Fruit fly (Drosophila melanogaster) whole organism, embryonic: ENCODE data around the gene CG6195.

ENCODE experiments used
- Antp ChIP-seq: fragments of 200-800 bp; sonication (Bioruptor generic); optimal IDR thresholded peaks from 3 replicates; lab custom pipeline; 2016; ENCODE audit warnings: missing biosample characterization, missing genetic modification characterization
- CG10321 ChIP-seq: fragments of 200-800 bp; sonication (Bioruptor generic); IDR thresholded peaks from 2 replicates; pipeline ENCODE4 v1.3.6; 2022; ENCODE audit warnings: missing biosample characterization, missing genetic modification characterization
- CG10543 ChIP-seq: fragments of 200-800 bp; sonication (Bioruptor generic); optimal IDR thresholded peaks from 3 replicates; lab custom pipeline; 2017; ENCODE audit warnings: missing biosample characterization, mild to moderate bottlenecking, missing genetic modification characterization, moderate library complexity
- CG12769 ChIP-seq: fragments of 200-800 bp; sonication (Bioruptor generic); optimal IDR thresholded peaks from 2 replicates; lab custom pipeline; 2019; ENCODE audit warnings: missing biosample characterization, mild to moderate bottlenecking, missing genetic modification characterization, moderate library complexity
- CG13287 ChIP-seq: fragments of 200-800 bp; sonication (Bioruptor generic); IDR thresholded peaks from 2 replicates; pipeline ENCODE4 v1.3.6; 2022; ENCODE audit warnings: missing biosample characterization, missing genetic modification characterization; ENCODE audit not compliant: partially characterized antibody
- CG17328 ChIP-seq: fragments of 200-800 bp; sonication (Bioruptor generic); IDR thresholded peaks from 2 replicates; pipeline ENCODE4 v1.3.6; 2022; ENCODE audit warnings: missing biosample characterization, missing genetic modification characterization
- CG1832 ChIP-seq: fragments of 200-800 bp; sonication (Bioruptor generic); optimal IDR thresholded peaks from 2 replicates; lab custom pipeline; 2017; ENCODE audit warnings: missing biosample characterization, mild to moderate bottlenecking, missing genetic modification characterization, inconsistent platforms
- CG2678 ChIP-seq: fragments of 200-800 bp; sonication (Bioruptor generic); optimal IDR thresholded peaks from 3 replicates; lab custom pipeline; 2019; ENCODE audit warnings: missing biosample characterization, mild to moderate bottlenecking, missing genetic modification characterization, moderate library complexity
- CG32532 ChIP-seq: fragments of 200-800 bp; sonication (Bioruptor generic); IDR thresholded peaks from 2 replicates; pipeline ENCODE4 v1.3.6; 2022; ENCODE audit warnings: missing biosample characterization, missing genetic modification characterization
- CG34422 ChIP-seq: fragments of 200-800 bp; sonication (Bioruptor generic); IDR thresholded peaks from 3 replicates; pipeline ENCODE4 v1.3.6; 2022; ENCODE audit warnings: missing biosample characterization, missing genetic modification characterization
- CG4730 ChIP-seq: fragments of 200-800 bp; sonication (Bioruptor generic); IDR thresholded peaks from 2 replicates; pipeline ENCODE4 v1.3.6; 2022; ENCODE audit warnings: missing biosample characterization, missing genetic modification characterization
- Chrac-16 ChIP-seq: fragments of 200-800 bp; sonication (Bioruptor generic); optimal IDR thresholded peaks from 3 replicates; lab custom pipeline; 2016; ENCODE audit warnings: missing biosample characterization, missing genetic modification characterization
- Dad ChIP-seq: fragments of 200-800 bp; sonication (Bioruptor generic); optimal IDR thresholded peaks from 3 replicates; lab custom pipeline; 2016; ENCODE audit warnings: missing biosample characterization, missing genetic modification characterization
- Dll ChIP-seq: fragments of 200-800 bp; sonication (Bioruptor generic); IDR thresholded peaks from 4 replicates; pipeline ENCODE4 v1.3.6; 2022; ENCODE audit warnings: missing biosample characterization, missing genetic modification characterization; ENCODE audit not compliant: partially characterized antibody
- Doc3 ChIP-seq: fragments of 200-800 bp; sonication (Bioruptor generic); IDR thresholded peaks from 3 replicates; pipeline ENCODE4 v1.3.6; 2022; ENCODE audit warnings: missing biosample characterization, missing genetic modification characterization; ENCODE audit not compliant: partially characterized antibody
- Fer1 ChIP-seq: fragments of 200-800 bp; sonication (Bioruptor generic); optimal IDR thresholded peaks from 2 replicates; lab custom pipeline; 2017; ENCODE audit warnings: missing biosample characterization, mild to moderate bottlenecking, missing genetic modification characterization
- Gsc ChIP-seq: fragments of 200-800 bp; sonication (Bioruptor generic); IDR thresholded peaks from 2 replicates; pipeline ENCODE4 v1.3.6; 2022; ENCODE audit warnings: missing biosample characterization, missing genetic modification characterization
- HLH3B ChIP-seq: fragments of 200-800 bp; sonication (Bioruptor generic); IDR thresholded peaks from 2 replicates; pipeline ENCODE4 v1.3.6; 2022; ENCODE audit warnings: missing biosample characterization, missing genetic modification characterization
- HLH54F ChIP-seq: fragments of 200-800 bp; sonication (Bioruptor generic); optimal IDR thresholded peaks from 3 replicates; lab custom pipeline; 2016; ENCODE audit warnings: missing biosample characterization, missing genetic modification characterization
- HLHmδ ChIP-seq: fragments of 200-800 bp; sonication (Bioruptor generic); optimal IDR thresholded peaks from 2 replicates; lab custom pipeline; 2018; ENCODE audit warnings: missing biosample characterization, mild to moderate bottlenecking, missing genetic modification characterization, moderate library complexity
- MESR4 ChIP-seq: fragments of 200-800 bp; sonication (Bioruptor generic); optimal IDR thresholded peaks from 2 replicates; lab custom pipeline; 2018; ENCODE audit warnings: missing biosample characterization, mild to moderate bottlenecking, missing genetic modification characterization, moderate library complexity
- Max ChIP-seq: fragments of 200-800 bp; sonication (Bioruptor generic); optimal IDR thresholded peaks from 2 replicates; lab custom pipeline; 2016; ENCODE audit warnings: missing biosample characterization, mild to moderate bottlenecking, missing genetic modification characterization
- Med ChIP-seq: fragments of 200-800 bp; sonication (Bioruptor generic); peaks from one replicate; lab custom pipeline; 2016; ENCODE audit warnings: missing biosample characterization, missing genetic modification characterization, mild to moderate bottlenecking, inconsistent platforms, moderate library complexity
- PHDP ChIP-seq: fragments of 200-800 bp; sonication (Bioruptor generic); optimal IDR thresholded peaks from 3 replicates; lab custom pipeline; 2018; ENCODE audit warnings: missing biosample characterization, mild to moderate bottlenecking, missing genetic modification characterization, moderate library complexity
- Rfx ChIP-seq: fragments of 200-800 bp; sonication (Bioruptor generic); IDR thresholded peaks from 2 replicates; pipeline ENCODE4 v1.3.6; 2022; ENCODE audit warnings: missing biosample characterization, missing genetic modification characterization
- bigmax ChIP-seq: fragments of 200-800 bp; sonication (Bioruptor generic); optimal IDR thresholded peaks from 2 replicates; lab custom pipeline; 2018; ENCODE audit warnings: missing biosample characterization, mild to moderate bottlenecking, missing genetic modification characterization
- chinmo ChIP-seq: fragments of 200-800 bp; sonication (Bioruptor generic); IDR thresholded peaks from 4 replicates; pipeline ENCODE4 v1.3.6; 2022; ENCODE audit warnings: missing biosample characterization, missing genetic modification characterization; ENCODE audit not compliant: partially characterized antibody
- crol ChIP-seq: fragments of 200-800 bp; sonication (Bioruptor generic); IDR thresholded peaks from 2 replicates; pipeline ENCODE4 v1.3.6; 2022; ENCODE audit warnings: missing biosample characterization, missing genetic modification characterization
- cwo ChIP-seq: fragments of 200-800 bp; sonication (Bioruptor generic); optimal IDR thresholded peaks from 3 replicates; lab custom pipeline; 2017; ENCODE audit warnings: missing biosample characterization, missing genetic modification characterization, mild to moderate bottlenecking, moderate library complexity, missing genetic modification reagents
- dan ChIP-seq: fragments of 200-800 bp; sonication (Bioruptor generic); IDR thresholded peaks from 2 replicates; pipeline ENCODE4 v1.3.6; 2022; ENCODE audit warnings: missing biosample characterization, missing genetic modification characterization
- esg ChIP-seq: fragments of 200-800 bp; sonication (Bioruptor generic); conservative IDR thresholded peaks from 2 replicates; pipeline ENCODE4 v1.3.6; 2022; ENCODE audit warnings: missing biosample characterization, missing genetic modification characterization
- ewg ChIP-seq: fragments of 200-800 bp; sonication (Bioruptor generic); optimal IDR thresholded peaks from 3 replicates; lab custom pipeline; 2017; ENCODE audit warnings: mild to moderate bottlenecking, missing biosample characterization, missing genetic modification reagents, missing genetic modification characterization
- eyg ChIP-seq: fragments of 200-800 bp; sonication (Bioruptor generic); optimal IDR thresholded peaks from 3 replicates; lab custom pipeline; 2016; ENCODE audit warnings: missing biosample characterization, missing genetic modification characterization
- jigr1 ChIP-seq: fragments of 200-800 bp; sonication (Bioruptor generic); IDR thresholded peaks from 3 replicates; pipeline ENCODE4 v1.3.6; 2022; ENCODE audit warnings: missing biosample characterization, missing genetic modification characterization
- mirr ChIP-seq: fragments of 200-800 bp; sonication (Bioruptor generic); optimal IDR thresholded peaks from 3 replicates; lab custom pipeline; 2018; ENCODE audit warnings: missing biosample characterization, mild to moderate bottlenecking, missing genetic modification characterization
- otp ChIP-seq: fragments of 200-800 bp; sonication (Bioruptor generic); IDR thresholded peaks from 3 replicates; pipeline ENCODE4, ENCODE4 v1.3.6; 2022; ENCODE audit warnings: missing biosample characterization, missing genetic modification characterization
- pnt ChIP-seq: fragments of 200-800 bp; sonication (Bioruptor generic); optimal IDR thresholded peaks from 3 replicates; lab custom pipeline; 2016; ENCODE audit warnings: missing biosample characterization, missing genetic modification characterization
- ranshi ChIP-seq: fragments of 200-800 bp; sonication (Bioruptor generic); IDR thresholded peaks from 2 replicates; pipeline ENCODE4 v1.3.6; 2022; ENCODE audit warnings: missing biosample characterization, missing genetic modification characterization
- row ChIP-seq: fragments of 200-800 bp; sonication (Bioruptor generic); IDR thresholded peaks from 3 replicates; pipeline ENCODE4 v1.3.6; 2022; ENCODE audit warnings: missing biosample characterization, missing genetic modification characterization
- sna ChIP-seq: fragments of 200-800 bp; sonication (Bioruptor generic); IDR thresholded peaks from 2 replicates; pipeline ENCODE4 v1.3.6; 2022; ENCODE audit warnings: missing biosample characterization, missing genetic modification characterization; ENCODE audit not compliant: partially characterized antibody
- vvl ChIP-seq: fragments of 200-800 bp; sonication (Bioruptor generic); IDR thresholded peaks from 2 replicates; pipeline ENCODE4 v1.3.6; 2022; ENCODE audit warnings: missing biosample characterization, missing genetic modification characterization
- wek ChIP-seq: fragments of 200-800 bp; sonication (Bioruptor generic); optimal IDR thresholded peaks from 3 replicates; lab custom pipeline; 2018; ENCODE audit warnings: missing biosample characterization, mild to moderate bottlenecking, missing genetic modification characterization, moderate library complexity
- yki ChIP-seq: fragments of >200 bp; optimal IDR thresholded peaks from 3 replicates; lab custom pipeline; 2018
- zen2 ChIP-seq: fragments of 200-800 bp; sonication (Bioruptor generic); IDR thresholded peaks from 3 replicates; pipeline ENCODE4 v1.3.6; 2022; ENCODE audit warnings: missing biosample characterization, missing genetic modification characterization; ENCODE audit not compliant: partially characterized antibody

CG6195 gene

DNA sequence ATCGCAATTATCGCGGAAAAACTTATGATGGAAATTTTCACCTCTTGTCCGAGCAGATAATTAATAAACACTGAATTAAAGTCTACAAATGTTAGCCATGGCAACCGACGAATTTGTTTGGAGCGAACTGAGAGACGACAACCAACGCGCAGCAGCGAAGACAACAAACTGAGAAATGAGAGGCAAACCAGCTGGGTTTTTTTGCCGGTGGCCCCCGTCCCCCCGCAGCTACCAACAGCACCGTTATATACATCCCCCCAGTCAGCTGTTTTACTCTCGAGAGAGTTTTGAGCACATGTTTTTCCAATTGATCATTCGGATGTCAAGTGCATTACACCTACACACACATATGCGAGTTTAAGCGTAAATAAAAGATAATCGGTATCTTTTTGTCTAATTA is 7.2 kb downstream of the CG6195 start (continued):
- TF ChIP-seq Max (GFP tag; lab: Kevin White, UChicago) (peak; percentile 4), otp (GFP tag; lab: Robert Waterston, UW) (0 out of 3 replicates have a peak, but pooled peaks have one; percentile 42), PHDP (tag; lab: Kevin White, UChicago) (peak; percentile 33), wek (no peak), Rfx (peak; percentile 42; the same call in 1 of the 2 replicates), Doc3 (GFP tag; lab: Robert Waterston, UW) (0 out of 3 replicates have a peak, but pooled peaks have one; percentile 40)

dm6 chr3R:19638004-19638403 is 10.2 kb downstream of the CG6195 start:
- TF ChIP-seq Gsc (GFP tag; lab: Robert Waterston, UW) (no peak), HLH3B (GFP tag; lab: Robert Waterston, UW) (0 out of 2 replicates have a peak, but pooled peaks have one; percentile 12)

DNA sequence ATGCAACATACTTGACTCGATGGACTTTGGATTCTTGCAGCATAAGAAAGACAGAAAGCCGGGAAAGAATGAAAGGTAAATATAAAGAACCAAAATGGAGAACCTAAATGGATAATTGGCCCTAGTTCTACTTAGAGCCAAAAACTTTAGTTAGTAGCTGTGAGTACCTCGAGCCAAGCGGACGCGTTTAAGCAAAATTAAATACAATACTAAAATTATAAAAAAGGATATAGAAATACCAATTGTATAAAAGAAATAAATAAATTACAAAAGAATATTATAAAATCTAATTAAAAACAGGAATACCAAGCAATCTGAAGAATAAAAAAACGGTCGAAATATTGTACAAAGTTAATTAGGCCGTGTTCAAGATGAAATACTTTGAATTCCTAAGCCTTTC is 13.6 kb downstream of the CG6195 start, which contains the start of gene CG34138:
TSS of gene CG34138 (plus strand) at position 301 of the 400 bp plus-strand sequence.
- no peak for TF ChIP-seq Dad (GFP tag; lab: Kevin White, UChicago)
- TF ChIP-seq, all 482 proteins: peak for 0

DNA sequence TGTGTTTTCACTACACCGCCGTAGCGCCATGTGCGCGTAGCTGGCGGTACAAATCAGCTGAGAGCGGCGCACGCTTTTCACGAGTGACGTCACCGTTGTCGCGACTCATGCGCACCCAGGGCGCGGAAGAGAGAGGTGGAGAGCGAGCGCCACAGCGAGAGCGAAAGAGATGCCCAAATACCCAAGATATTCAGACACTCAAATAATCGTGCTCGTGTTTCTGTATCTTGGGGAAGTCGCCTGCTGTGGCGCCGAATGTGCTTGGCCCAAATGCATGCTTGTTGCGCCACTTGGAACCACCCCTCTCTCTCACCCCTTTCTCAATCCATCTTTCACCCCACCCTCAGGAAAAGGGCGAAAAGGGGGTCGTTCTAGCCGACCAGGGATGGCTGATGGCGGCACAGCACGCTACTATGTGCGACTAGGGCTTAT is 15.5 kb downstream of the CG6195 start, which contains the start of gene CG6231:
TSS of gene CG6231 (minus strand) at position 34 of the 432 bp plus-strand sequence.
- peak; percentile 4 for TF ChIP-seq mirr (GFP tag; lab: Kevin White, UChicago)
- TF ChIP-seq Fer1 = peak; percentile 30
- TF ChIP-seq Chrac-16 = no peak
- TF ChIP-seq bigmax (GFP tag; lab: Kevin White, UChicago) = no peak
- TF ChIP-seq Antp = peak; percentile 8
- no peak for TF ChIP-seq jigr1 (GFP tag; lab: Robert Waterston, UW)
- TF ChIP-seq CG1832 (GFP tag; lab: Kevin White, UChicago) = peak; percentile 64
- TF ChIP-seq CG32532 (GFP tag; lab: Robert Waterston, UW) = peak; percentile 27; the same call in 1 of the 2 replicates
- peak; percentile 92; the same call in 3 of the 4 replicates for TF ChIP-seq chinmo (GFP tag; lab: Robert Waterston, UW)
- TF ChIP-seq Dll (GFP tag; lab: Robert Waterston, UW) = peak; percentile 41; the same call in 1 of the 4 replicates
- no peak for TF ChIP-seq CG17328 (GFP tag; lab: Robert Waterston, UW)
- peak; percentile 33 for TF ChIP-seq CG10543 (GFP tag; lab: Kevin White, UChicago)
- TF ChIP-seq Doc3 (GFP tag; lab: Robert Waterston, UW) = peak; percentile 19; the same call in 1 of the 3 replicates
- TF ChIP-seq MESR4 (GFP tag; lab: Kevin White, UChicago) = no peak
- TF ChIP-seq row = peak; percentile 33; the same call in 1 of the 3 replicates
- TF ChIP-seq vvl (GFP tag; lab: Robert Waterston, UW) = peak; percentile 46; the same call in 1 of the 2 replicates
- TF ChIP-seq ranshi = 0 out of 2 replicates have a peak, but pooled peaks have one; percentile 14
- peak; percentile 2 for TF ChIP-seq CG2678
- no peak for TF ChIP-seq esg (GFP tag; lab: Robert Waterston, UW)
- peak; percentile 65 for TF ChIP-seq sna (GFP tag; lab: Robert Waterston, UW)
- TF ChIP-seq HLHmδ (GFP tag; lab: Kevin White, UChicago) = peak; percentile 9
- peak; percentile 73 for TF ChIP-seq zen2 (GFP tag; lab: Robert Waterston, UW)
- peak; percentile 62 for TF ChIP-seq CG10321
- TF ChIP-seq CG4730 = 0 out of 2 replicates have a peak, but pooled peaks have one; percentile 3
- peak; percentile 63; the same call in 1 of the 3 replicates for TF ChIP-seq CG34422 (GFP tag; lab: Robert Waterston, UW)
- peak; percentile 80 for TF ChIP-seq cwo (GFP tag; lab: Kevin White, UChicago)
- TF ChIP-seq CG12769 (tag; lab: Kevin White, UChicago) = peak; percentile 9
- no peak for TF ChIP-seq HLH54F (GFP tag; lab: Kevin White, UChicago)
- TF ChIP-seq Med (GFP tag; lab: Kevin White, UChicago) = peak; percentile 58
- TF ChIP-seq ewg (GFP tag; lab: Kevin White, UChicago) = peak; percentile 97
- no peak for TF ChIP-seq dan (GFP tag; lab: Robert Waterston, UW)
- no peak for TF ChIP-seq eyg (GFP tag; lab: Kevin White, UChicago)
- TF ChIP-seq CG13287 (GFP tag; lab: Robert Waterston, UW) = peak; percentile 62
- TF ChIP-seq crol (GFP tag; lab: Robert Waterston, UW) = peak; percentile 87
- TF ChIP-seq pnt (GFP tag; lab: Kevin White, UChicago) = peak; percentile 14
- peak; percentile 18 for TF ChIP-seq yki (lab: Kevin White, UChicago)
